Fruit fly (Drosophila melanogaster): Measurements from ENCODE around the gene Bub1.
A peak's percentile ranks its signal among the peaks of the same experiment; 100 is the strongest.

DNA sequence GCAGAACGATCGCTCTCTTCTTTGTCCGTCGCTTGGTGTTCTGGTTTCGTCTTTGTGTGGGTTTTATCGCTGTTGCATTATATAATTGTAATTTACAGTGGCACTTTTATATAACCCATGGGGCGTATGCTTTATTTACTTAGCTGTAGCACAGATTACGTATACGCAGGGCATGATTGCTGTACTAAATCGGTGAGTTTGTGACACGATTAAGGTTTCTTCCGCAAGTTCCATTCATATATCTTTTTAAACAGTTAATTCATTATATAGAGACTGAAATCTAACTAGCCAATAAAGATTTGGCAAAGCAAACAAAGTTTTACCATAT lies 16.5 kb downstream of the Bub1 start:
- TF ChIP-seq pan (optimal IDR thresholded peaks at IDR 0.05) (no peak), jim (GFP tag; optimal IDR thresholded peaks at IDR 0.05) (no peak), Sp1 (GFP tag; optimal IDR thresholded peaks at IDR 0.05) (no peak), br (GFP tag; optimal IDR thresholded peaks at IDR 0.05) (peak; percentile 32), CG9705 (GFP tag; optimal IDR thresholded peaks at IDR 0.05) (no peak), dmrt93B (GFP tag; optimal IDR thresholded peaks at IDR 0.05) (no peak), Mio (GFP tag; optimal IDR thresholded peaks at IDR 0.05) (no peak), lola (GFP tag; optimal IDR thresholded peaks at IDR 0.05) (no peak)
